Fruit fly (Drosophila melanogaster) whole organism, embryonic: ENCODE measurements around the gene Ppat-Dpck.
A peak's percentile ranks its signal among the peaks of the same experiment; 100 is the strongest.

Experiments
- Atf3 ChIP-seq: fragments of 200-800 bp; sonication (Bioruptor generic); optimal IDR thresholded peaks from 3 replicates; lab custom pipeline; 2016; ENCODE audit warnings: missing biosample characterization, missing genetic modification characterization
- CG10147 ChIP-seq: fragments of 200-800 bp; sonication (Bioruptor generic); optimal IDR thresholded peaks from 2 replicates; lab custom pipeline; 2019; ENCODE audit warnings: missing biosample characterization, mild to moderate bottlenecking, missing genetic modification characterization, moderate library complexity
- CG10979 ChIP-seq: fragments of 200-800 bp; sonication (Bioruptor generic); optimal IDR thresholded peaks from 2 replicates; lab custom pipeline; 2018; ENCODE audit warnings: missing biosample characterization, mild to moderate bottlenecking, missing genetic modification characterization, moderate library complexity
- CG12071 ChIP-seq: fragments of 200-800 bp; sonication (Bioruptor generic); optimal IDR thresholded peaks from 3 replicates; lab custom pipeline; 2018; ENCODE audit warnings: missing biosample characterization, mild to moderate bottlenecking, missing genetic modification characterization
- CG14965 ChIP-seq: fragments of 200-800 bp; sonication (Bioruptor generic); optimal IDR thresholded peaks from 2 replicates; lab custom pipeline; 2016; ENCODE audit warnings: missing biosample characterization, missing genetic modification characterization, borderline replicate concordance
- CG15601 ChIP-seq: fragments of 200-800 bp; sonication (Bioruptor generic); optimal IDR thresholded peaks from 3 replicates; lab custom pipeline; 2019; ENCODE audit warnings: missing biosample characterization, mild to moderate bottlenecking, missing genetic modification characterization, moderate library complexity
- CG16813 ChIP-seq: fragments of 200-800 bp; sonication (Bioruptor generic); IDR thresholded peaks from 3 replicates; pipeline ENCODE4 v1.3.6; 2022; ENCODE audit warnings: missing biosample characterization, missing genetic modification characterization; ENCODE audit not compliant: partially characterized antibody
- CG17186 ChIP-seq: fragments of 200-800 bp; sonication (Bioruptor generic); optimal IDR thresholded peaks from 3 replicates; lab custom pipeline; 2017; ENCODE audit warnings: missing biosample characterization, missing genetic modification reagents, missing genetic modification characterization
- CG30403 ChIP-seq: fragments of 200-800 bp; sonication (Bioruptor generic); optimal IDR thresholded peaks from 3 replicates; lab custom pipeline; 2016; ENCODE audit warnings: missing biosample characterization, missing genetic modification characterization
- CG3065 ChIP-seq: fragments of 200-800 bp; sonication (Bioruptor generic); optimal IDR thresholded peaks from 2 replicates; lab custom pipeline; 2016; ENCODE audit warnings: missing biosample characterization, missing genetic modification characterization
- CG3163 ChIP-seq: fragments of 200-800 bp; sonication (Bioruptor generic); optimal IDR thresholded peaks from 3 replicates; lab custom pipeline; 2016; ENCODE audit warnings: missing biosample characterization, missing genetic modification characterization
- CG6813 ChIP-seq: fragments of 200-800 bp; sonication (Bioruptor generic); optimal IDR thresholded peaks from 2 replicates; lab custom pipeline; 2017; ENCODE audit warnings: missing biosample characterization, missing genetic modification characterization, mild to moderate bottlenecking, moderate library complexity, missing genetic modification reagents
- CG7928 ChIP-seq: fragments of 200-800 bp; sonication (Bioruptor generic); optimal IDR thresholded peaks from 2 replicates; lab custom pipeline; 2017; ENCODE audit warnings: missing biosample characterization, mild to moderate bottlenecking, missing genetic modification characterization
- CG8478 ChIP-seq: fragments of >200 bp; optimal IDR thresholded peaks from 2 replicates; lab custom pipeline; 2018
- CG8944 ChIP-seq: fragments of 200-800 bp; sonication (Bioruptor generic); optimal IDR thresholded peaks from 3 replicates; lab custom pipeline; 2016; ENCODE audit warnings: missing biosample characterization, missing genetic modification characterization
- CG9215 ChIP-seq: fragments of 200-800 bp; sonication (Bioruptor generic); IDR thresholded peaks from 2 replicates; pipeline ENCODE4 v1.3.6; 2022; ENCODE audit warnings: missing biosample characterization, missing genetic modification characterization
- Camta ChIP-seq: fragments of 200-800 bp; sonication (Bioruptor generic); optimal IDR thresholded peaks from 2 replicates; lab custom pipeline; 2016; ENCODE audit warnings: missing biosample characterization, missing genetic modification characterization
- D19B ChIP-seq: fragments of 200-800 bp; sonication (Bioruptor generic); optimal IDR thresholded peaks from 2 replicates; lab custom pipeline; 2017; ENCODE audit warnings: missing biosample characterization, mild to moderate bottlenecking, missing genetic modification characterization
- Dfd ChIP-seq, 2 experiments: fragments of >200 bp; optimal IDR thresholded peaks; 2 replicates each; lab custom pipeline; 2017; ENCODE audit warnings: missing biosample characterization in 2 of 2, missing genetic modification characterization in 2 of 2
- Doc2 ChIP-seq: fragments of 200-800 bp; sonication (Bioruptor generic); IDR thresholded peaks from 2 replicates; pipeline ENCODE4 v1.3.6; 2022; ENCODE audit warnings: missing biosample characterization, missing genetic modification characterization
- E2f1 ChIP-seq: fragments of 200-800 bp; sonication (Bioruptor generic); IDR thresholded peaks from 2 replicates; pipeline ENCODE4 v1.3.6; 2022; ENCODE audit warnings: missing biosample characterization, missing genetic modification characterization
- Fer2 ChIP-seq: fragments of 200-800 bp; sonication (Bioruptor generic); optimal IDR thresholded peaks from 2 replicates; lab custom pipeline; 2018; ENCODE audit warnings: missing biosample characterization, mild to moderate bottlenecking, missing genetic modification characterization, moderate library complexity
- HLH54F ChIP-seq: fragments of 200-800 bp; sonication (Bioruptor generic); optimal IDR thresholded peaks from 3 replicates; lab custom pipeline; 2016; ENCODE audit warnings: missing biosample characterization, missing genetic modification characterization
- Lhr ChIP-seq: fragments of 200-800 bp; sonication (Bioruptor generic); optimal IDR thresholded peaks from 3 replicates; lab custom pipeline; 2017; ENCODE audit warnings: mild to moderate bottlenecking, missing biosample characterization, missing genetic modification reagents, missing genetic modification characterization
- MBD-R2 ChIP-seq: fragments of 200-800 bp; sonication (Bioruptor generic); IDR thresholded peaks from 2 replicates; pipeline ENCODE4 v1.3.6; 2022; ENCODE audit warnings: missing biosample characterization, missing genetic modification characterization
- MTF-1 ChIP-seq: fragments of 200-800 bp; sonication (Bioruptor generic); optimal IDR thresholded peaks from 2 replicates; lab custom pipeline; 2018; ENCODE audit warnings: missing biosample characterization, mild to moderate bottlenecking, missing genetic modification characterization, borderline replicate concordance
- Mad ChIP-seq: fragments of 200-800 bp; sonication (Bioruptor generic); optimal IDR thresholded peaks from 2 replicates; lab custom pipeline; 2016; ENCODE audit warnings: missing biosample characterization, missing genetic modification characterization
- Myb ChIP-seq: fragments of 200-800 bp; sonication (Bioruptor generic); optimal IDR thresholded peaks from 2 replicates; lab custom pipeline; 2016; ENCODE audit warnings: missing biosample characterization, missing genetic modification characterization
- Pdp1 ChIP-seq, 2 experiments: fragments of 200-800 bp; sonication (Bioruptor generic); optimal IDR thresholded peaks; 3 replicates each; lab custom pipeline; 2016; ENCODE audit warnings: missing biosample characterization in 2 of 2, missing genetic modification characterization in 2 of 2, mild to moderate bottlenecking in 1 of 2, moderate library complexity in 1 of 2
- TFAM ChIP-seq: fragments of 200-800 bp; sonication (Bioruptor generic); optimal IDR thresholded peaks from 2 replicates; lab custom pipeline; 2017; ENCODE audit warnings: missing biosample characterization, missing genetic modification characterization, inconsistent platforms
- Usf ChIP-seq: fragments of 200-800 bp; sonication (Bioruptor generic); optimal IDR thresholded peaks from 2 replicates; lab custom pipeline; 2017; ENCODE audit warnings: missing genotype, missing biosample characterization, missing genetic modification characterization
- abd-A ChIP-seq: fragments of 200-800 bp; sonication (Bioruptor generic); optimal IDR thresholded peaks from 3 replicates; lab custom pipeline; 2019; ENCODE audit warnings: missing biosample characterization, mild to moderate bottlenecking, missing genetic modification characterization, moderate library complexity
- cas ChIP-seq: fragments of 200-800 bp; sonication (Bioruptor generic); IDR thresholded peaks from 2 replicates; pipeline ENCODE4 v1.3.6; 2022; ENCODE audit warnings: missing biosample characterization, missing genetic modification characterization
- chm ChIP-seq: fragments of 200-800 bp; sonication (Bioruptor generic); IDR thresholded peaks from 2 replicates; pipeline ENCODE4 v1.3.6; 2022; ENCODE audit warnings: missing biosample characterization, missing genetic modification characterization
- crp ChIP-seq, 2 experiments: fragments of 200-800 bp; sonication (Bioruptor generic); optimal IDR thresholded peaks; 2 replicates in 1 of 2; 3 replicates in 1 of 2; lab custom pipeline; 2017; ENCODE audit warnings: missing biosample characterization in 2 of 2, missing genetic modification characterization in 2 of 2, mild to moderate bottlenecking in 1 of 2, moderate library complexity in 1 of 2
- dmrt99B ChIP-seq: fragments of 200-800 bp; sonication (Bioruptor generic); optimal IDR thresholded peaks from 2 replicates; lab custom pipeline; 2018; ENCODE audit warnings: missing biosample characterization, mild to moderate bottlenecking, missing genetic modification characterization, moderate library complexity
- fd102C ChIP-seq: fragments of 200-800 bp; sonication (Bioruptor generic); optimal IDR thresholded peaks from 2 replicates; lab custom pipeline; 2018; ENCODE audit warnings: missing biosample characterization, mild to moderate bottlenecking, missing genetic modification characterization, moderate library complexity
- ftz-f1 ChIP-seq: fragments of 200-800 bp; sonication (Bioruptor generic); optimal IDR thresholded peaks from 2 replicates; lab custom pipeline; 2016; ENCODE audit warnings: missing biosample characterization, missing genetic modification characterization
- gfzf ChIP-seq: fragments of 200-800 bp; sonication (Bioruptor generic); optimal IDR thresholded peaks from 2 replicates; lab custom pipeline; 2016; ENCODE audit warnings: missing biosample characterization, mild to moderate bottlenecking, missing genetic modification characterization, moderate library complexity
- gsb-n ChIP-seq: fragments of 200-800 bp; sonication (Bioruptor generic); optimal IDR thresholded peaks from 3 replicates; lab custom pipeline; 2018; ENCODE audit warnings: missing biosample characterization, mild to moderate bottlenecking, missing genetic modification characterization
- kay ChIP-seq: fragments of 200-800 bp; sonication (Bioruptor generic); optimal IDR thresholded peaks from 2 replicates; lab custom pipeline; 2016; ENCODE audit warnings: missing biosample characterization, missing genetic modification characterization
- ken ChIP-seq: fragments of 200-800 bp; sonication (Bioruptor generic); IDR thresholded peaks from 3 replicates; pipeline ENCODE4 v1.3.6; 2022; ENCODE audit warnings: missing biosample characterization, missing genetic modification characterization
- mirr ChIP-seq: fragments of 200-800 bp; sonication (Bioruptor generic); optimal IDR thresholded peaks from 3 replicates; lab custom pipeline; 2018; ENCODE audit warnings: missing biosample characterization, mild to moderate bottlenecking, missing genetic modification characterization
- pb ChIP-seq: fragments of 200-800 bp; sonication (Bioruptor generic); optimal IDR thresholded peaks from 3 replicates; lab custom pipeline; 2016; ENCODE audit warnings: missing biosample characterization, missing genetic modification characterization
- phol ChIP-seq: fragments of 200-800 bp; sonication (Bioruptor generic); optimal IDR thresholded peaks from 3 replicates; lab custom pipeline; 2018; ENCODE audit warnings: missing biosample characterization, mild to moderate bottlenecking, missing genetic modification characterization, moderate library complexity
- pum ChIP-seq: fragments of 200-800 bp; sonication (Bioruptor generic); optimal IDR thresholded peaks from 2 replicates; lab custom pipeline; 2016; ENCODE audit warnings: missing biosample characterization, missing genetic modification characterization
- slou ChIP-seq: fragments of 200-800 bp; sonication (Bioruptor generic); optimal IDR thresholded peaks from 3 replicates; lab custom pipeline; 2016; ENCODE audit warnings: missing biosample characterization, missing genetic modification characterization
- so ChIP-seq: fragments of 200-800 bp; sonication (Bioruptor generic); IDR thresholded peaks from 3 replicates; pipeline ENCODE4 v1.3.6; 2022; ENCODE audit warnings: missing biosample characterization, missing genetic modification characterization
- toy ChIP-seq: fragments of 200-800 bp; sonication (Bioruptor generic); IDR thresholded peaks from 2 replicates; pipeline ENCODE4 v1.3.6; 2022; ENCODE audit warnings: missing biosample characterization, missing genetic modification characterization

Ppat-Dpck gene

DNA sequence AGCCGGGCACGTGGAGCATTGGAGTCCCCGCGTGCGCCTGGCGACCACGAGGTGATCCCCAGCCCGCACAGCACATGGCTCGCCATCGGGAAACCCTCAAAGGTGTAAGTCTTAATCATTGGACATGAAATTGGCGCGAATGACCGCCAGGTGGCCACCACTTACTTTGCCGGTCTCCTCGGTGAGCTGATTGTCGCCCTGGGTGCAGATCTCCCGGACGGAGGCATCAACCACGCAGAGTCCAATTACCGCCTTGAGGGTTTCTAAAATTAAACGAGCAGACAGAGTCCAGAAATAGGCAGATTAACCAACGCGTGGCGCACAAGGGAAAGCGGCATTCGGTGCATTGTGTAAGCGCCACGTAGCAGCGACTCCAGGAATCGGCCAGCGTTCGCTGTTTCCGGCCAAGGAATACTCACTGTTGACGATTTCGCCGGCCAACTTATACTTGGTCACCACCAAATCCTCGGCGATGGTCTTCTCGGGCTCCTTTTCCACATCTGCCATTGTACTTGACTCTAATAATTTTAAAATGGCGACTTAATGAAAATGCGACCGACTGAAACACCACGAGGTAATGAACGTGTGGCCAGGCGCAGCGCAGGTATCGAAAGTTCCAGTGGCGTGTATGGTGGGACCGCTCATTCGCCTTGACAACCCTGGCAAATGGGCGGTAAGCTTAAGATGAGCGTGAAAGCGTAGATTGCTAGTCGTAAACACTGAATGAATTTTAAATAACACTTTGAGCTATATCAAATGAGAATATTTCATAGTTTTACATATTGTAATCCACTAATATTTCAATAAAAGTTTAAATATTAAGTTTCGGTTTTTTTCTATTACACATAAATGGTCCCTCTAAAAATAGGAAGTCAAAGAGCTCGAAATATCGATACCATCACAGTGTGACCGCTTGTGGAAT, 3.4 kb downstream of the Ppat-Dpck start, which contains the start of gene CG10576 (continued):
- TF ChIP-seq chm (no peak), CG16813 (GFP tag; lab: Robert Waterston, UW) (peak; percentile 60), Pdp1 (GFP tag; optimal IDR thresholded peaks at IDR 0.05; lab: Kevin White, UChicago) (peak in 1 of 2 experiments; percentile 95), CG3065 (GFP tag; lab: Kevin White, UChicago) (peak; percentile 12), CG3163 (no peak), so (GFP tag; lab: Robert Waterston, UW) (peak; percentile 42; the same call in 1 of the 3 replicates), Atf3 (GFP tag; lab: Kevin White, UChicago) (no peak), Myb (GFP tag; lab: Kevin White, UChicago) (no peak), D19B (GFP tag; lab: Kevin White, UChicago) (no peak), MBD-R2 (GFP tag; lab: Robert Waterston, UW) (peak; percentile 31; the same call in 1 of the 2 replicates), Dfd (GFP tag; optimal IDR thresholded peaks at IDR 0.05; lab: Kevin White, UChicago) (no peak), Lhr (GFP tag; lab: Kevin White, UChicago) (no peak), phol (tag; lab: Kevin White, UChicago) (peak; percentile 96), Mad (GFP tag; lab: Kevin White, UChicago) (no peak), crp (GFP tag; optimal IDR thresholded peaks at IDR 0.05; lab: Kevin White, UChicago) (no peak), E2f1 (GFP tag; lab: Robert Waterston, UW) (no peak), Usf (GFP tag; lab: Kevin White, UChicago) (no peak), CG17186 (GFP tag; lab: Kevin White, UChicago) (peak; percentile 39), CG7928 (GFP tag; lab: Kevin White, UChicago) (no peak), pum (GFP tag; lab: Kevin White, UChicago) (no peak), ken (GFP tag; lab: Robert Waterston, UW) (no peak), pb (GFP tag; lab: Kevin White, UChicago) (no peak), TFAM (no peak), CG9215 (no peak), CG15601 (tag; lab: Kevin White, UChicago) (no peak), slou (GFP tag; lab: Kevin White, UChicago) (no peak), Doc2 (GFP tag; lab: Robert Waterston, UW) (no peak), dmrt99B (no peak), Camta (GFP tag; lab: Kevin White, UChicago) (no peak), CG6813 (GFP tag; lab: Kevin White, UChicago) (no peak), CG30403 (GFP tag; lab: Kevin White, UChicago) (peak; percentile 6), gfzf (GFP tag; lab: Kevin White, UChicago) (peak; percentile 90), gsb-n (no peak), CG12071 (GFP tag; lab: Kevin White, UChicago) (no peak), CG14965 (GFP tag; lab: Kevin White, UChicago) (no peak), kay (GFP tag; lab: Kevin White, UChicago) (no peak), mirr (GFP tag; lab: Kevin White, UChicago) (no peak), cas (no peak), HLH54F (GFP tag; lab: Kevin White, UChicago) (no peak), CG8478 (lab: Kevin White, UChicago) (no peak), Fer2 (tag; lab: Kevin White, UChicago) (no peak), fd102C (GFP tag; lab: Kevin White, UChicago) (no peak), abd-A (tag; lab: Kevin White, UChicago) (no peak), toy (GFP tag; lab: Robert Waterston, UW) (no peak), CG10147 (GFP tag; lab: Kevin White, UChicago) (no peak), CG10979 (peak; percentile 13), MTF-1 (GFP tag; lab: Kevin White, UChicago) (no peak), CG8944 (GFP tag; lab: Kevin White, UChicago) (no peak), ftz-f1 (GFP tag; lab: Kevin White, UChicago) (no peak)
